Worm (Caenorhabditis elegans): ENCODE measurements around the gene ZK856.11.
A peak's percentile ranks its signal among the peaks of the same experiment; 100 is the strongest.

Gene ZK856.11

ce11 chrV:10204863-10205338 is at the start of gene ZK856.11, which contains the start of gene ZK856.19:
TSS of gene ZK856.11 (minus strand) at chrV:10204938.
TSS of gene ZK856.19 (minus strand) at chrV:10204913.
- TF ChIP-seq nfya-1 (tag; optimal IDR thresholded peaks at IDR 0.05): peak; percentile 21
- TF ChIP-seq unc-42 (tag; optimal IDR thresholded peaks at IDR 0.05): peak; percentile 20
- TF ChIP-seq unc-86 (tag; optimal IDR thresholded peaks at IDR 0.05): no peak

ce11 chrV:10252682-10253081 is 47.9 kb upstream of the ZK856.11 start:
- no peak for TF ChIP-seq ceh-45 (GFP tag; IDR thresholded peaks at IDR 0.05)
- no peak for TF ChIP-seq ceh-2 (tag; optimal IDR thresholded peaks at IDR 0.05)
- TF ChIP-seq ttx-3 (tag; optimal IDR thresholded peaks at IDR 0.05): no peak
- no peak for TF ChIP-seq hlh-8 (tag; optimal IDR thresholded peaks at IDR 0.05)
- no peak for TF ChIP-seq ref-2 (tag; optimal IDR thresholded peaks at IDR 0.05)
- no peak for TF ChIP-seq gmeb-2 (tag; optimal IDR thresholded peaks at IDR 0.05)
- TF ChIP-seq unc-55 (GFP tag; optimal IDR thresholded peaks at IDR 0.05): no peak
- no peak for TF ChIP-seq nhr-232 (tag; optimal IDR thresholded peaks at IDR 0.05)
- no peak for TF ChIP-seq ceh-31 (tag; optimal IDR thresholded peaks at IDR 0.05)

ce11 chrV:10249515-10249914 is 44.8 kb upstream of the ZK856.11 start:
- TF ChIP-seq tbx-2 (tag; optimal IDR thresholded peaks at IDR 0.05): no peak
- no peak for TF ChIP-seq pqm-1 (tag; optimal IDR thresholded peaks at IDR 0.05)
- no peak for TF ChIP-seq ceh-19 (GFP tag; optimal IDR thresholded peaks at IDR 0.05)
- no peak for TF ChIP-seq K09A11.1 (tag; optimal IDR thresholded peaks at IDR 0.05; ENCODE audit: insufficient read depth)
- TF ChIP-seq unc-55 (GFP tag; optimal IDR thresholded peaks at IDR 0.05): no peak
- TF ChIP-seq ceh-6 (GFP tag; optimal IDR thresholded peaks at IDR 0.05): no peak
- no peak for TF ChIP-seq madf-2 (tag; optimal IDR thresholded peaks at IDR 0.05)
- no peak for TF ChIP-seq sox-2 (GFP tag; IDR thresholded peaks at IDR 0.05)
- TF ChIP-seq ceh-45 (GFP tag; IDR thresholded peaks at IDR 0.05): no peak
- no peak for TF ChIP-seq ceh-31 (tag; optimal IDR thresholded peaks at IDR 0.05)
- no peak for TF ChIP-seq pha-4 (tag; optimal IDR thresholded peaks at IDR 0.05)

ce11 chrV:10248255-10248979 is 43.7 kb upstream of the ZK856.11 start, which contains the start of gene akt-1:
TSS of gene akt-1 (plus strand) at chrV:10248905.
- TF ChIP-seq dmd-4 (tag; optimal IDR thresholded peaks at IDR 0.05; ENCODE audit: borderline replicate concordance): no peak
- no peak for TF ChIP-seq unc-42 (tag; optimal IDR thresholded peaks at IDR 0.05)
- no peak for TF ChIP-seq pag-3 (tag; optimal IDR thresholded peaks at IDR 0.05; ENCODE audit: borderline replicate concordance)
- TF ChIP-seq che-1 (tag; optimal IDR thresholded peaks at IDR 0.05): no peak
- TF ChIP-seq dve-1 (tag; optimal IDR thresholded peaks at IDR 0.05): no peak
- no peak for TF ChIP-seq C38D4.7 (GFP tag; optimal IDR thresholded peaks at IDR 0.05)
- TF ChIP-seq npax-4 (tag; optimal IDR thresholded peaks at IDR 0.05): no peak
- no peak for TF ChIP-seq F13H6.1 (tag; optimal IDR thresholded peaks at IDR 0.05)
- no peak for TF ChIP-seq K02D7.2 (tag; optimal IDR thresholded peaks at IDR 0.05)
- no peak for TF ChIP-seq nfya-1 (tag; optimal IDR thresholded peaks at IDR 0.05)
- no peak for TF ChIP-seq hlh-30 (tag; optimal IDR thresholded peaks at IDR 0.05; ENCODE audit: insufficient read depth)

- TF ChIP-seq unc-86 (tag; optimal IDR thresholded peaks at IDR 0.05): no peak
- TF ChIP-seq pros-1 (tag; optimal IDR thresholded peaks at IDR 0.05): no peak
- no peak for TF ChIP-seq odd-2 (tag; optimal IDR thresholded peaks at IDR 0.05)
- TF ChIP-seq hlh-13 (GFP tag; optimal IDR thresholded peaks at IDR 0.05): no peak
- no peak for TF ChIP-seq nhr-11 (tag; optimal IDR thresholded peaks at IDR 0.05)
- TF ChIP-seq ceh-45 (GFP tag; IDR thresholded peaks at IDR 0.05): no peak
- no peak for TF ChIP-seq unc-55 (GFP tag; optimal IDR thresholded peaks at IDR 0.05)
- TF ChIP-seq hlh-15 (tag; optimal IDR thresholded peaks at IDR 0.05): no peak
- TF ChIP-seq fkh-6 (tag; optimal IDR thresholded peaks at IDR 0.05): no peak
- TF ChIP-seq ceh-24 (tag; optimal IDR thresholded peaks at IDR 0.05): no peak
- TF ChIP-seq ceh-22 (tag; optimal IDR thresholded peaks at IDR 0.05): no peak
- no peak for TF ChIP-seq nfya-1 (tag; optimal IDR thresholded peaks at IDR 0.05)
- no peak for TF ChIP-seq F13H6.1 (tag; optimal IDR thresholded peaks at IDR 0.05)
- TF ChIP-seq elt-4 (tag; optimal IDR thresholded peaks at IDR 0.05): no peak
- no peak for TF ChIP-seq lin-11 (tag; optimal IDR thresholded peaks at IDR 0.05)
- no peak for TF ChIP-seq pag-3 (tag; optimal IDR thresholded peaks at IDR 0.05; ENCODE audit: borderline replicate concordance)
- no peak for TF ChIP-seq nhr-232 (tag; optimal IDR thresholded peaks at IDR 0.05)
Measured at ce11 chrV:10247673-10248239, 43.0 kb upstream of the ZK856.11 start.
